Fruit fly (Drosophila melanogaster): Measurements from ENCODE around the gene CG7024.

CG7024 gene

DNA sequence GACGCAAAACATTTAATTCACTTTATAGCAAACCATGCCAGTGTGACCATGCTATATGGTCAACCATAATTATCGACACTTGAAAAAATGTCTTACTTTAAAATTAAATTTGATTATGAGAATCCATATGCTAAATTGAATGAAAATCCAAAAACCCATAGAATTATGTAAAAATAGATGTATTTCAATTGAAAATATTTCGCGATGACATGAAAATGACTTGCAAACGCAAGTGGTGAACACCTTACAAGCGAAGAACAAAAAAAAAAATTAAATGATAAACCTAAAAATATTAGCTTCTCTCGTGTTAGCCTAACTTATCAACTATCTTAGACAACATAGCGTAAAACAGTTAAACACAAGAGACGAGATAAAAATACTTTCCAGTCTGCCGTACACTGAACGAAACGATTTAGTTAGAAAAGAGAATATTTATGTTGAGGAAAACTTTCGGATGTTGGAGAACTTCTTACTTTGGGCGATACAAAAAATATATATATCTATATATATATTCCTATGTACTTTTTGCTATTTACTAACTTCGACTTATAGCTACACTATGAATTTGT lies 25.2 kb upstream of the CG7024 start (continued):
- TF ChIP-seq CG11560 (tag; IDR thresholded peaks at IDR 0.05), result no peak
- TF ChIP-seq CG15269 (tag; optimal IDR thresholded peaks at IDR 0.05), result peak; percentile 63
- TF ChIP-seq Usf (GFP tag; optimal IDR thresholded peaks at IDR 0.05), result no peak
- TF ChIP-seq tna (GFP tag; IDR thresholded peaks at IDR 0.05; ENCODE audit: partially characterized antibody), result no peak
- TF ChIP-seq CG31388 (GFP tag; optimal IDR thresholded peaks at IDR 0.05), result no peak
- TF ChIP-seq ken (GFP tag; IDR thresholded peaks at IDR 0.05), result no peak; the same call in 2 of the 3 replicates
- TF ChIP-seq CG1647 (GFP tag; optimal IDR thresholded peaks at IDR 0.05), result peak; percentile 21
- TF ChIP-seq eyg (GFP tag; optimal IDR thresholded peaks at IDR 0.05), result no peak
- no peak for TF ChIP-seq Hey (tag; optimal IDR thresholded peaks at IDR 0.05)
- TF ChIP-seq CG7987 (GFP tag; optimal IDR thresholded peaks at IDR 0.05), result no peak
- TF ChIP-seq CG6254 (GFP tag; optimal IDR thresholded peaks at IDR 0.05), result peak; percentile 39
- TF ChIP-seq Pdp1 (GFP tag; optimal IDR thresholded peaks at IDR 0.05), result peak; percentile 11 to 31
- no peak for TF ChIP-seq p53 (GFP tag; optimal IDR thresholded peaks at IDR 0.05)
- peak; percentile 33 for TF ChIP-seq nerfin-1 (tag; optimal IDR thresholded peaks at IDR 0.05)
- peak; percentile 11 for TF ChIP-seq CG33213 (GFP tag; optimal IDR thresholded peaks at IDR 0.05)
- no peak for TF ChIP-seq CG34224 (GFP tag; IDR thresholded peaks at IDR 0.05; ENCODE audit: partially characterized antibody)
- no peak for TF ChIP-seq MTF-1 (GFP tag; optimal IDR thresholded peaks at IDR 0.05; ENCODE audit: borderline replicate concordance)
- no peak for TF ChIP-seq MESR4 (GFP tag; optimal IDR thresholded peaks at IDR 0.05)
- peak; percentile 53 for TF ChIP-seq Sox100B (GFP tag; optimal IDR thresholded peaks at IDR 0.05)
- no peak for TF ChIP-seq CG31365 (tag; optimal IDR thresholded peaks at IDR 0.05)
- no peak for TF ChIP-seq fd102C (GFP tag; optimal IDR thresholded peaks at IDR 0.05)
- TF ChIP-seq B-H2 (GFP tag; optimal IDR thresholded peaks at IDR 0.05), result no peak
- no peak for TF ChIP-seq CG17802 (tag; optimal IDR thresholded peaks at IDR 0.05)
- TF ChIP-seq CG32767 (GFP tag; IDR thresholded peaks at IDR 0.05), result no peak; the same call in 1 of the 2 replicates
- peak; percentile 59 for TF ChIP-seq CG17385 (GFP tag; optimal IDR thresholded peaks at IDR 0.05)
- peak; percentile 58 for TF ChIP-seq ara (GFP tag; IDR thresholded peaks at IDR 0.05)
- TF ChIP-seq ash1 (GFP tag; optimal IDR thresholded peaks at IDR 0.05), result no peak
- TF ChIP-seq CG11247 (GFP tag; IDR thresholded peaks at IDR 0.05), result no peak
- no peak for TF ChIP-seq chinmo (GFP tag; IDR thresholded peaks at IDR 0.05; ENCODE audit: partially characterized antibody)
- TF ChIP-seq CG2116 (GFP tag; optimal IDR thresholded peaks at IDR 0.05), result peak; percentile 31
- no peak for TF ChIP-seq yki (optimal IDR thresholded peaks at IDR 0.05)
- TF ChIP-seq CG7357 (GFP tag; IDR thresholded peaks at IDR 0.05), result peak; percentile 43; the same call in 2 of the 3 replicates
- peak; percentile 47 to 60 for TF ChIP-seq dpn (GFP tag; optimal IDR thresholded peaks at IDR 0.05)
- TF ChIP-seq CG6854 (GFP tag; optimal IDR thresholded peaks at IDR 0.05), result no peak
- TF ChIP-seq CG34422 (GFP tag; IDR thresholded peaks at IDR 0.05), result peak; percentile 52; the same call in 2 of the 3 replicates
- no peak for TF ChIP-seq Trl (optimal IDR thresholded peaks at IDR 0.05)
- TF ChIP-seq Trl (GFP tag; optimal IDR thresholded peaks at IDR 0.05), result peak; percentile 4
- TF ChIP-seq CG3281 (GFP tag; optimal IDR thresholded peaks at IDR 0.05), result peak; percentile 50
- TF ChIP-seq zfh1 (GFP tag; IDR thresholded peaks at IDR 0.05), result peak; percentile 53; the same call in 1 of the 3 replicates
- TF ChIP-seq CG1832 (GFP tag; optimal IDR thresholded peaks at IDR 0.05), result no peak
- TF ChIP-seq CG9437 (GFP tag; optimal IDR thresholded peaks at IDR 0.05), result no peak
- no peak for TF ChIP-seq CkIIα-i1 (GFP tag; IDR thresholded peaks at IDR 0.05)
- TF ChIP-seq Deaf1 (tag; optimal IDR thresholded peaks at IDR 0.05), result no peak
- TF ChIP-seq mam (GFP tag; optimal IDR thresholded peaks at IDR 0.05), result peak; percentile 55
- no peak for TF ChIP-seq Nf-YA (GFP tag; IDR thresholded peaks at IDR 0.05)
- TF ChIP-seq Ada2b (GFP tag; IDR thresholded peaks at IDR 0.05), result no peak; the same call in 1 of the 2 replicates
- TF ChIP-seq D19B (GFP tag; optimal IDR thresholded peaks at IDR 0.05), result peak; percentile 37
- TF ChIP-seq CG3995 (GFP tag; optimal IDR thresholded peaks at IDR 0.05), result no peak
- peak; percentile 35 for TF ChIP-seq Max (GFP tag; optimal IDR thresholded peaks at IDR 0.05)
- peak; percentile 29 for TF ChIP-seq CG12236 (GFP tag; optimal IDR thresholded peaks at IDR 0.05)
- TF ChIP-seq CG1602 (GFP tag; optimal IDR thresholded peaks at IDR 0.05), result peak; percentile 51

Data from whole organism, embryonic.